Worm (Caenorhabditis elegans) whole organism, young adult: ENCODE measurements around the gene C46G7.5.

Experiments
- B0019.2 ChIP-seq: fragments of 200-800 bp; sonication (Bioruptor generic); conservative IDR thresholded peaks from 2 replicates; pipeline ENCODE4 v1.3.6; 2022; ENCODE audit warnings: missing genetic modification reagents, missing genetic modification characterization, missing compliant biosample characterization
- B0336.3 ChIP-seq: fragments of 200-800 bp; sonication (Bioruptor generic); IDR thresholded peaks from 2 replicates; pipeline ENCODE4 v1.3.6; 2022; ENCODE audit warnings: missing genetic modification characterization, missing compliant biosample characterization
- C06A6.2 ChIP-seq: fragments of 200-800 bp; sonication (Bioruptor generic); conservative IDR thresholded peaks from 2 replicates; pipeline ENCODE4 v1.3.6; 2022; ENCODE audit warnings: missing genetic modification characterization, missing compliant biosample characterization
- D2030.7 ChIP-seq: fragments of 200-800 bp; sonication (Bioruptor generic); IDR thresholded peaks from 2 replicates; pipeline ENCODE4 v1.3.6; 2022; ENCODE audit warnings: missing genetic modification reagents, missing genetic modification characterization, missing compliant biosample characterization
- F10E7.11 ChIP-seq: sonication (generic microtip); optimal IDR thresholded peaks from 2 replicates; lab custom pipeline; 2017; ENCODE audit warnings: mild to moderate bottlenecking, missing genetic modification characterization, moderate library complexity, missing compliant biosample characterization
- F22D6.2 ChIP-seq: sonication (generic microtip); optimal IDR thresholded peaks from 2 replicates; lab custom pipeline; 2016; ENCODE audit warnings: mild to moderate bottlenecking, missing genetic modification characterization, missing compliant biosample characterization
- F37B4.10 ChIP-seq: fragments of 200-800 bp; sonication (Bioruptor generic); IDR thresholded peaks from 2 replicates; pipeline ENCODE4 v1.3.6; 2022; ENCODE audit warnings: missing genetic modification characterization, missing compliant biosample characterization
- F39B2.1 ChIP-seq: fragments of 200-800 bp; sonication (Bioruptor generic); IDR thresholded peaks from 2 replicates; pipeline ENCODE4 v1.3.6; 2022; ENCODE audit warnings: missing genetic modification reagents, missing genetic modification characterization, missing compliant biosample characterization
- F49E8.2 ChIP-seq: sonication (generic microtip); optimal IDR thresholded peaks from 3 replicates; lab custom pipeline; 2017; ENCODE audit warnings: missing genetic modification characterization, mild to moderate bottlenecking, missing compliant biosample characterization, antibody characterized with exemption, moderate library complexity; ENCODE audit not compliant: insufficient read depth
- F55B11.4 ChIP-seq: sonication (generic microtip); optimal IDR thresholded peaks from 2 replicates; lab custom pipeline; 2016; ENCODE audit warnings: missing compliant biosample characterization, missing genetic modification characterization, borderline replicate concordance; ENCODE audit not compliant: insufficient read depth
- K11D2.4 ChIP-seq: fragments of 200-800 bp; sonication (Bioruptor generic); IDR thresholded peaks from 2 replicates; pipeline ENCODE4 v1.3.6; 2022; ENCODE audit warnings: missing genetic modification reagents, missing genetic modification characterization, missing compliant biosample characterization
- K12H6.12 ChIP-seq: fragments of 200-800 bp; sonication (Bioruptor generic); optimal IDR thresholded peaks from 2 replicates; lab custom pipeline; 2018; ENCODE audit warnings: mild to moderate bottlenecking, missing genetic modification characterization, missing compliant biosample characterization
- Y67H2A.10 ChIP-seq: fragments of 200-800 bp; sonication (Bioruptor generic); conservative IDR thresholded peaks from 2 replicates; pipeline ENCODE4 v1.3.6; 2022; ENCODE audit warnings: missing genetic modification reagents, missing genetic modification characterization, missing compliant biosample characterization
- Y95B8A.8 ChIP-seq: fragments of 200-800 bp; sonication (Bioruptor generic); IDR thresholded peaks from 2 replicates; pipeline ENCODE4 v1.3.6; 2022; ENCODE audit warnings: missing genetic modification reagents, missing genetic modification characterization, missing compliant biosample characterization
- ZK185.1 ChIP-seq: sonication (generic microtip); optimal IDR thresholded peaks from 2 replicates; lab custom pipeline; 2016; ENCODE audit warnings: mild to moderate bottlenecking, missing genetic modification characterization, missing compliant biosample characterization; ENCODE audit not compliant: poor library complexity, severe bottlenecking
- aptf-3 ChIP-seq: fragments of 200-800 bp; sonication (Bioruptor generic); IDR thresholded peaks from 2 replicates; pipeline ENCODE4 v1.3.6; 2022; ENCODE audit warnings: missing genetic modification characterization, missing compliant biosample characterization
- bed-1 ChIP-seq: fragments of 200-800 bp; sonication (Bioruptor generic); IDR thresholded peaks from 2 replicates; pipeline ENCODE4 v1.3.6; 2022; ENCODE audit warnings: missing genetic modification reagents, missing genetic modification characterization, missing compliant biosample characterization
- bed-2 ChIP-seq: fragments of 200-800 bp; sonication (Bioruptor generic); IDR thresholded peaks from 2 replicates; pipeline ENCODE4 v1.3.6; 2022; ENCODE audit warnings: missing genetic modification reagents, missing genetic modification characterization, missing compliant biosample characterization
- ceh-100 ChIP-seq: fragments of 200-800 bp; sonication (Bioruptor generic); IDR thresholded peaks from 2 replicates; pipeline ENCODE4 v1.3.6; 2022; ENCODE audit warnings: missing genetic modification reagents, missing genetic modification characterization, missing compliant biosample characterization
- ceh-58 ChIP-seq: fragments of 200-800 bp; sonication (Bioruptor generic); IDR thresholded peaks from 2 replicates; pipeline ENCODE4 v1.3.6; 2022; ENCODE audit warnings: missing genetic modification characterization, missing compliant biosample characterization
- dox-1 ChIP-seq: fragments of 200-800 bp; sonication (Bioruptor generic); IDR thresholded peaks from 2 replicates; pipeline ENCODE4 v1.3.6; 2022; ENCODE audit warnings: missing genetic modification reagents, missing genetic modification characterization, missing compliant biosample characterization
- ekl-4 ChIP-seq: fragments of 200-800 bp; sonication (Bioruptor generic); IDR thresholded peaks from 2 replicates; pipeline ENCODE4 v1.3.6; 2022; ENCODE audit warnings: missing genetic modification reagents, missing genetic modification characterization, missing compliant biosample characterization
- hlh-26 ChIP-seq: fragments of 200-800 bp; sonication (Bioruptor generic); conservative IDR thresholded peaks from 2 replicates; pipeline ENCODE4 v1.3.6; 2022; ENCODE audit warnings: missing genetic modification reagents, missing genetic modification characterization, missing compliant biosample characterization
- lag-1 ChIP-seq: fragments of 200-800 bp; sonication (Bioruptor generic); IDR thresholded peaks from 2 replicates; pipeline ENCODE4 v1.3.6; 2022; ENCODE audit warnings: missing genetic modification reagents, missing genetic modification characterization, missing compliant biosample characterization
- lin-54 ChIP-seq: fragments of 200-800 bp; sonication (Bioruptor generic); optimal IDR thresholded peaks from 2 replicates; lab custom pipeline; 2018; ENCODE audit warnings: mild to moderate bottlenecking, missing genetic modification characterization, missing compliant biosample characterization
- lsl-1 ChIP-seq: fragments of 200-800 bp; sonication (Bioruptor generic); optimal IDR thresholded peaks from 2 replicates; lab custom pipeline; 2018; ENCODE audit warnings: mild to moderate bottlenecking, missing genetic modification characterization, moderate library complexity, missing compliant biosample characterization
- madf-10 ChIP-seq: sonication (generic microtip); optimal IDR thresholded peaks from 2 replicates; lab custom pipeline; 2016; ENCODE audit warnings: mild to moderate bottlenecking, missing genetic modification characterization, missing compliant biosample characterization
- madf-3 ChIP-seq: fragments of 200-800 bp; sonication (Bioruptor generic); IDR thresholded peaks from 2 replicates; pipeline ENCODE4 v1.3.6; 2022; ENCODE audit warnings: missing genetic modification reagents, missing genetic modification characterization, missing compliant biosample characterization
- mxl-1 ChIP-seq: sonication (generic microtip); optimal IDR thresholded peaks from 2 replicates; lab custom pipeline; 2016; ENCODE audit warnings: missing genetic modification characterization, missing compliant biosample characterization
- nfya-1 ChIP-seq: sonication (generic microtip); optimal IDR thresholded peaks from 2 replicates; lab custom pipeline; 2017; ENCODE audit warnings: antibody characterized with exemption, missing compliant biosample characterization, missing genetic modification characterization, borderline replicate concordance; ENCODE audit not compliant: insufficient read depth
- nhr-80 ChIP-seq: sonication (generic microtip); optimal IDR thresholded peaks from 2 replicates; lab custom pipeline; 2016; ENCODE audit warnings: missing genetic modification characterization, missing compliant biosample characterization
- pbrm-1 ChIP-seq: fragments of 200-800 bp; sonication (Bioruptor generic); IDR thresholded peaks from 2 replicates; pipeline ENCODE4 v1.3.6; 2022; ENCODE audit warnings: missing genetic modification reagents, missing genetic modification characterization, missing compliant biosample characterization
- pha-4 ChIP-seq: fragments of 150-350 bp; sonication (generic microtip); optimal IDR thresholded peaks from 2 replicates; lab custom pipeline; 2014; ENCODE audit warnings: missing biosample characterization, missing genetic modification reagents, missing genetic modification characterization
- sdz-38 ChIP-seq: sonication (generic microtip); optimal IDR thresholded peaks from 2 replicates; lab custom pipeline; 2016; ENCODE audit warnings: missing genotype, missing genetic modification characterization, missing compliant biosample characterization
- snpc-1.3 ChIP-seq: sonication (generic microtip); optimal IDR thresholded peaks from 2 replicates; lab custom pipeline; 2017; ENCODE audit warnings: missing genetic modification characterization, mild to moderate bottlenecking, missing compliant biosample characterization, antibody characterized with exemption, moderate library complexity, missing genotype, missing genetic modification reagents; ENCODE audit not compliant: insufficient read depth
- tlf-1 ChIP-seq: fragments of 200-800 bp; sonication (Bioruptor generic); optimal IDR thresholded peaks from 2 replicates; lab custom pipeline; 2018; ENCODE audit warnings: mild to moderate bottlenecking, missing genetic modification characterization, missing compliant biosample characterization
- xnd-1 ChIP-seq: sonication (generic microtip); optimal IDR thresholded peaks from 2 replicates; lab custom pipeline; 2016; ENCODE audit warnings: missing genotype, missing genetic modification reagents, missing genetic modification characterization, missing compliant biosample characterization
- ztf-25 ChIP-seq: fragments of 200-800 bp; sonication (Bioruptor generic); IDR thresholded peaks from 2 replicates; pipeline ENCODE4 v1.3.6; 2022; ENCODE audit warnings: missing genetic modification reagents, missing genetic modification characterization, missing compliant biosample characterization
- ztf-28 ChIP-seq: fragments of 200-800 bp; sonication (Bioruptor generic); IDR thresholded peaks from 2 replicates; pipeline ENCODE4 v1.3.6; 2022; ENCODE audit warnings: missing genetic modification reagents, missing genetic modification characterization, missing compliant biosample characterization

Gene C46G7.5

DNA sequence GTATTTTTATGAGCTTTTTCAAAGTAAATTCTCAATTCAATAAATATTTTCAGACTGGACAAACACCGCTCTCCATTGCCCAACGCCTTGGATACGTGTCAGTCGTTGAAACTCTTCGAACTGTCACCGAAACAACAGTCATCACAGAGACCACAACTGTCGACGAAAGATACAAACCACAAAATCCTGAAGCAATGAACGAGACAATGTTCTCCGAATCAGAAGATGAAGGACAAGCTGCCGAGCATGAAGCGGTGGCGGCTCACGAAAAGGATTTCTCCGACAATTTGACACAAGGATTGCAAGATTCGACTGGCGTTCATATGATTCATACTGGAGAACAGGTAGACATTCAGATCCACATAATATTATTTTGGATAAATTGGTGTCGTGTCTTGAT lies 31.6 kb downstream of the C46G7.5 start (continued):
- no peak for TF ChIP-seq F10E7.11 (tag; lab: Kevin White, UChicago)
- no peak for TF ChIP-seq tlf-1 (GFP tag; lab: Kevin White, UChicago)
- no peak for TF ChIP-seq B0019.2 (GFP tag; lab: Robert Waterston, UW)

ce11 chrIV:5977276-5977675 lies 34.2 kb downstream of the C46G7.5 start:
- TF ChIP-seq ekl-4 (GFP tag; lab: Robert Waterston, UW) (no peak), K11D2.4 (GFP tag; lab: Robert Waterston, UW) (no peak), D2030.7 (GFP tag; lab: Robert Waterston, UW) (no peak), madf-10 (tag; lab: Kevin White, UChicago) (no peak), bed-1 (GFP tag; lab: Robert Waterston, UW) (no peak), ztf-25 (GFP tag; lab: Robert Waterston, UW) (no peak), Y67H2A.10 (GFP tag; lab: Robert Waterston, UW) (no peak), F55B11.4 (tag; lab: Kevin White, UChicago) (no peak), tlf-1 (GFP tag; lab: Kevin White, UChicago) (no peak), xnd-1 (tag; lab: Kevin White, UChicago) (no peak), aptf-3 (GFP tag; lab: Robert Waterston, UW) (no peak), pha-4 (no peak), madf-3 (GFP tag; lab: Robert Waterston, UW) (no peak), F49E8.2 (tag; lab: Kevin White, UChicago) (no peak), mxl-1 (no peak), F37B4.10 (GFP tag; lab: Robert Waterston, UW) (no peak), lag-1 (no peak), nfya-1 (no peak), ceh-100 (no peak), bed-2 (GFP tag; lab: Robert Waterston, UW) (no peak)

DNA sequence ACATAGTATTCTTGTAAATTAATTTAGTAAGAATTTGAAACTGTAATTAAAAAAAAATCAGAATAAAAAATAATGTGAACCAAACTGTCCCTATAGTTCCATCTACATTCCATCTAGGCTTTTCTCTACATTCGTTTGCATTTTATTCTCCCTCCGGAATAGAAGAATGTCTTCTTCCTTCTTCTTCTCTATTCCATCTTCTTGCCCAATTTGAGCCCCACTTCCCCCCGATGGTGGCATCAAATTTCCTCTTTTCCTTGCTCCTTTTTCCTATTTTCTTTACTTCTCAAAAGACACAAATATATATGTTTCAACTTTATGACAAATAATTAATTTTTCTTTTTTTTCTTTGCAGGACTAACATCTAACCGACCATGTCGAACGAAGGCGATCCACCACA lies 36.2 kb downstream of the C46G7.5 start, which contains the start of gene unc-44:
Gene unc-44 (plus strand): TSS at position 356 of the 400 bp plus-strand sequence.
- TF ChIP-seq B0336.3 (GFP tag; lab: Robert Waterston, UW) (no peak), pbrm-1 (GFP tag; lab: Robert Waterston, UW) (no peak), lin-54 (no peak), mxl-1 (no peak), ZK185.1 (tag; lab: Kevin White, UChicago) (no peak), sdz-38 (tag; lab: Kevin White, UChicago) (no peak), C06A6.2 (no peak), nhr-80 (tag; lab: Kevin White, UChicago) (no peak), ztf-28 (GFP tag; lab: Robert Waterston, UW) (no peak), lsl-1 (GFP tag; lab: Kevin White, UChicago) (no peak), Y95B8A.8 (GFP tag; lab: Robert Waterston, UW) (no peak), dox-1 (GFP tag; lab: Robert Waterston, UW) (no peak), tlf-1 (GFP tag; lab: Kevin White, UChicago) (no peak), snpc-1.3 (tag; lab: Kevin White, UChicago) (no peak), ztf-25 (GFP tag; lab: Robert Waterston, UW) (no peak), ceh-58 (no peak), F39B2.1 (GFP tag; lab: Robert Waterston, UW) (no peak), K12H6.12 (tag; lab: Kevin White, UChicago) (no peak), F22D6.2 (no peak), hlh-26 (GFP tag; lab: Robert Waterston, UW) (no peak)
- TF ChIP-seq, all 124 proteins: peak for 0
